Fruit fly (Drosophila melanogaster) S2 (cell line): ENCODE data around the gene CG3982.

Source experiments
- CG8478 ChIP-seq: fragments of >200 bp; optimal IDR thresholded peaks from 2 replicates; lab custom pipeline; 2018
- CTCF ChIP-seq, 2 experiments: fragments of >200 bp; optimal IDR thresholded peaks; 2 replicates each; lab custom pipeline; 2018

dm6 chr3L:9410754-9411423 is 6.3 kb downstream of the CG3982 start, which contains the start of the genes CG4022 and Cpsf5:
- TF ChIP-seq CG8478 = no peak
- TF ChIP-seq CTCF (optimal IDR thresholded peaks at IDR 0.05; lab: Kevin White, UChicago) = no peak
